Worm (Caenorhabditis elegans) whole organism, midembryonic: ENCODE results near the gene F53A9.7.

Source experiments
- cog-1 ChIP-seq: sonication (generic microtip); optimal IDR thresholded peaks from 2 replicates; lab custom pipeline; 2016; ENCODE audit warnings: missing genetic modification characterization, missing compliant biosample characterization
- ztf-23 ChIP-seq: fragments of 200-800 bp; sonication (Bioruptor generic); IDR thresholded peaks from 2 replicates; pipeline ENCODE4 v1.3.6; 2022; ENCODE audit warnings: missing genetic modification reagents, missing genetic modification characterization, missing compliant biosample characterization

ce11 chrX:8711141-8711645, 5.5 kb downstream of the F53A9.7 start, which contains the start of gene F53A9.1:
- TF ChIP-seq cog-1 (no peak), ztf-23 (GFP tag; lab: Robert Waterston, UW) (no peak)
